Worm (Caenorhabditis elegans) whole organism, midembryonic: ENCODE results near the gene W04E12.5.

ENCODE experiments used
- T22C8.4 ChIP-seq: fragments of 200-800 bp; sonication (Bioruptor generic); IDR thresholded peaks from 2 replicates; pipeline ENCODE4 v1.3.6; 2022; ENCODE audit warnings: missing genetic modification characterization, missing compliant biosample characterization
- flt-1 ChIP-seq: fragments of 200-800 bp; sonication (Bioruptor generic); IDR thresholded peaks from 2 replicates; pipeline ENCODE4 v1.3.6; 2022; ENCODE audit warnings: missing genetic modification characterization, missing compliant biosample characterization
- klf-2 ChIP-seq: fragments of 200-800 bp; sonication (Bioruptor generic); conservative IDR thresholded peaks from 2 replicates; pipeline ENCODE4 v1.3.6; 2022; ENCODE audit warnings: missing genetic modification reagents, missing genetic modification characterization, missing compliant biosample characterization
- ref-1 ChIP-seq: fragments of 200-800 bp; sonication (Bioruptor generic); conservative IDR thresholded peaks from 2 replicates; pipeline ENCODE4 v1.3.6; 2022; ENCODE audit warnings: missing genetic modification reagents, missing genetic modification characterization, missing compliant biosample characterization
- tab-1 ChIP-seq: fragments of 200-800 bp; sonication (Bioruptor generic); IDR thresholded peaks from 2 replicates; pipeline ENCODE4 v1.3.6; 2022; ENCODE audit warnings: missing genetic modification characterization, missing compliant biosample characterization
- ztf-23 ChIP-seq: fragments of 200-800 bp; sonication (Bioruptor generic); IDR thresholded peaks from 2 replicates; pipeline ENCODE4 v1.3.6; 2022; ENCODE audit warnings: missing genetic modification reagents, missing genetic modification characterization, missing compliant biosample characterization

ce11 chrV:19756253-19756652 lies 10.3 kb downstream of the W04E12.5 start, which contains the start of gene W04E12.9:
- no peak for TF ChIP-seq klf-2
- no peak for TF ChIP-seq ref-1
- TF ChIP-seq flt-1, result no peak
- TF ChIP-seq ztf-23 (GFP tag; lab: Robert Waterston, UW), result no peak
- no peak for TF ChIP-seq tab-1 (GFP tag; lab: Robert Waterston, UW)
- TF ChIP-seq T22C8.4 (GFP tag; lab: Robert Waterston, UW), result no peak
